Worm (Caenorhabditis elegans): ENCODE measurements around the gene rrsr-1.

DNA sequence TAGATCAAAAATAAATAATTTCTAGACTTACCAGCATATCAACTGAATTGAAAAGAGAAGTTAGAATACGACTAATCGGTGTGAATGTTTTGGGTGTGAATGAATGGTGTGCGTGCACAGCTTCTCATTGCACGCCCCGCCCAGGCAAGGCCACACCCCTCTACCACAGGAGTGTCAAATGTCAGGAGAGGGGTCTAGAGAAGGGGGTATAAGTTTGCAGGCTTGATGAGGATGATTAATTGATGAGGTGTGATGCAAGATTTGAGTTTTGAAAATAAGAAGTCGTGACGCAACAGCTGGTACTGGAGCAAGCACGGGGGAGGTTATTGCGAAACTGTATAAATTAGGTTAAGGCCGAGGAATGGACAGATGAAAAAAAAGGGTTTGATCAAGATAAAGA is 7.5 kb upstream of the rrsr-1 start, which contains the start of gene egl-1:
- TF ChIP-seq lsy-2 (tag; optimal IDR thresholded peaks at IDR 0.05) (no peak), nhr-11 (tag; optimal IDR thresholded peaks at IDR 0.05) (no peak), snpc-4 (tag; optimal IDR thresholded peaks at IDR 0.05) (no peak), lin-39 (tag; optimal IDR thresholded peaks at IDR 0.05) (no peak), F13H6.1 (tag; optimal IDR thresholded peaks at IDR 0.05) (no peak), nhr-21 (tag; optimal IDR thresholded peaks at IDR 0.05) (no peak), zag-1 (tag; optimal IDR thresholded peaks at IDR 0.05) (no peak), lin-13 (GFP tag; optimal IDR thresholded peaks at IDR 0.05) (no peak)

All from whole organism, L2 larva.